Worm (Caenorhabditis elegans) whole organism, young adult: ENCODE results near the gene Y38E10A.24.

Experiments used
- F10E7.11 ChIP-seq: sonication (generic microtip); optimal IDR thresholded peaks from 2 replicates; lab custom pipeline; 2017; ENCODE audit warnings: mild to moderate bottlenecking, missing genetic modification characterization, moderate library complexity, missing compliant biosample characterization
- F22D6.2 ChIP-seq: sonication (generic microtip); optimal IDR thresholded peaks from 2 replicates; lab custom pipeline; 2016; ENCODE audit warnings: mild to moderate bottlenecking, missing genetic modification characterization, missing compliant biosample characterization
- F55B11.4 ChIP-seq: sonication (generic microtip); optimal IDR thresholded peaks from 2 replicates; lab custom pipeline; 2016; ENCODE audit warnings: missing compliant biosample characterization, missing genetic modification characterization, borderline replicate concordance; ENCODE audit not compliant: insufficient read depth
- F57C9.4 ChIP-seq: sonication (generic microtip); optimal IDR thresholded peaks from 2 replicates; lab custom pipeline; 2017; ENCODE audit warnings: mild to moderate bottlenecking, missing genetic modification characterization, missing compliant biosample characterization
- Y56A3A.18 ChIP-seq: fragments of 200-800 bp; sonication (Bioruptor generic); IDR thresholded peaks from 2 replicates; pipeline ENCODE4 v1.3.6; 2022; ENCODE audit warnings: missing genetic modification reagents, missing genetic modification characterization, missing compliant biosample characterization
- Y79H2A.3 ChIP-seq: fragments of 200-800 bp; sonication (Bioruptor generic); conservative IDR thresholded peaks from 2 replicates; pipeline ENCODE4 v1.3.6; 2022; ENCODE audit warnings: missing genetic modification reagents, missing genetic modification characterization, missing compliant biosample characterization
- Y95B8A.8 ChIP-seq: fragments of 200-800 bp; sonication (Bioruptor generic); IDR thresholded peaks from 2 replicates; pipeline ENCODE4 v1.3.6; 2022; ENCODE audit warnings: missing genetic modification reagents, missing genetic modification characterization, missing compliant biosample characterization
- atf-7 ChIP-seq: sonication (generic microtip); optimal IDR thresholded peaks from 2 replicates; lab custom pipeline; 2017; ENCODE audit warnings: mild to moderate bottlenecking, missing genetic modification characterization, missing compliant biosample characterization
- athp-1 ChIP-seq: sonication (generic microtip); optimal IDR thresholded peaks from 2 replicates; lab custom pipeline; 2017; ENCODE audit warnings: mild to moderate bottlenecking, missing genetic modification characterization, missing compliant biosample characterization
- attf-3 ChIP-seq: fragments of 200-800 bp; sonication (Bioruptor generic); conservative IDR thresholded peaks from 2 replicates; pipeline ENCODE4 v1.3.6; 2022; ENCODE audit warnings: missing genetic modification reagents, missing genetic modification characterization, missing compliant biosample characterization
- cebp-1 ChIP-seq, 2 experiments: fragments of 200-800 bp in 1 of 2; sonication (Bioruptor generic) in 1 of 2; sonication (generic microtip) in 1 of 2; IDR thresholded peaks in 1 of 2; optimal IDR thresholded peaks in 1 of 2; 2 replicates each; pipeline versions ENCODE4 v1.3.6 to Lab custom; 2017 to 2022; ENCODE audit warnings: missing compliant biosample characterization in 2 of 2, missing genetic modification characterization in 2 of 2, mild to moderate bottlenecking in 1 of 2, missing genetic modification reagents in 1 of 2, moderate library complexity in 1 of 2
- ceh-27 ChIP-seq: fragments of 200-800 bp; sonication (Bioruptor generic); optimal IDR thresholded peaks from 2 replicates; lab custom pipeline; 2018; ENCODE audit warnings: mild to moderate bottlenecking, missing genetic modification characterization, moderate library complexity, missing compliant biosample characterization
- ceh-40 ChIP-seq: fragments of 200-800 bp; sonication (Bioruptor generic); IDR thresholded peaks from 2 replicates; pipeline ENCODE4 v1.3.6; 2022; ENCODE audit warnings: missing genetic modification characterization, missing compliant biosample characterization
- ceh-91 ChIP-seq: fragments of 200-800 bp; sonication (Bioruptor generic); IDR thresholded peaks from 2 replicates; pipeline ENCODE4 v1.3.6; 2022; ENCODE audit warnings: missing genetic modification reagents, missing genetic modification characterization, missing compliant biosample characterization
- efl-1 ChIP-seq: fragments of 150-350 bp; optimal IDR thresholded peaks from 2 replicates; lab custom pipeline; 2014; ENCODE audit warnings: missing biosample characterization, missing genetic modification reagents, missing genetic modification characterization
- egrh-3 ChIP-seq: fragments of 200-800 bp; sonication (Bioruptor generic); IDR thresholded peaks from 2 replicates; pipeline ENCODE4 v1.3.6; 2022; ENCODE audit warnings: missing genetic modification reagents, missing genetic modification characterization, missing compliant biosample characterization
- ekl-4 ChIP-seq: fragments of 200-800 bp; sonication (Bioruptor generic); IDR thresholded peaks from 2 replicates; pipeline ENCODE4 v1.3.6; 2022; ENCODE audit warnings: missing genetic modification reagents, missing genetic modification characterization, missing compliant biosample characterization
- fkh-3 ChIP-seq: sonication (generic microtip); optimal IDR thresholded peaks from 2 replicates; lab custom pipeline; 2016; ENCODE audit warnings: mild to moderate bottlenecking, missing genetic modification characterization, missing compliant biosample characterization
- him-1 ChIP-seq: sonication (generic microtip); optimal IDR thresholded peaks from 2 replicates; lab custom pipeline; 2016; ENCODE audit warnings: missing genotype, missing genetic modification reagents, missing genetic modification characterization, missing compliant biosample characterization
- hmg-1.2 ChIP-seq: fragments of 200-800 bp; sonication (Bioruptor generic); IDR thresholded peaks from 2 replicates; pipeline ENCODE4 v1.3.6; 2022; ENCODE audit warnings: missing genetic modification reagents, missing genetic modification characterization, missing compliant biosample characterization
- hsf-1 ChIP-seq: fragments of 200-800 bp; sonication (Bioruptor generic); IDR thresholded peaks from 2 replicates; pipeline ENCODE4 v1.3.6; 2022; ENCODE audit warnings: missing genetic modification reagents, missing genetic modification characterization, missing compliant biosample characterization
- let-526 ChIP-seq: fragments of 200-800 bp; sonication (Bioruptor generic); IDR thresholded peaks from 2 replicates; pipeline ENCODE4 v1.3.6; 2022; ENCODE audit warnings: missing genetic modification reagents, missing genetic modification characterization, missing compliant biosample characterization
- let-607 ChIP-seq, 2 experiments: fragments of 200-800 bp in 1 of 2; sonication (Bioruptor generic) in 1 of 2; sonication (generic microtip) in 1 of 2; optimal IDR thresholded peaks; 2 replicates each; lab custom pipeline; 2016 to 2018; ENCODE audit warnings: mild to moderate bottlenecking in 2 of 2, missing compliant biosample characterization in 2 of 2, missing genetic modification characterization in 2 of 2, moderate library complexity in 2 of 2, missing genotype in 1 of 2
- lin-26 ChIP-seq: fragments of 200-800 bp; sonication (Bioruptor generic); IDR thresholded peaks from 2 replicates; pipeline ENCODE4 v1.3.6; 2022; ENCODE audit warnings: missing genetic modification reagents, missing genetic modification characterization, missing compliant biosample characterization
- madf-10 ChIP-seq: sonication (generic microtip); optimal IDR thresholded peaks from 2 replicates; lab custom pipeline; 2016; ENCODE audit warnings: mild to moderate bottlenecking, missing genetic modification characterization, missing compliant biosample characterization
- madf-6 ChIP-seq: fragments of 200-800 bp; sonication (Bioruptor generic); IDR thresholded peaks from 2 replicates; pipeline ENCODE4 v1.3.6; 2022; ENCODE audit warnings: missing genetic modification reagents, missing genetic modification characterization, missing compliant biosample characterization
- madf-8 ChIP-seq: fragments of 200-800 bp; sonication (Bioruptor generic); conservative IDR thresholded peaks from 2 replicates; pipeline ENCODE4 v1.3.6; 2022; ENCODE audit warnings: missing genetic modification reagents, missing genetic modification characterization, missing compliant biosample characterization
- mcd-1 ChIP-seq: fragments of 200-800 bp; sonication (Bioruptor generic); IDR thresholded peaks from 2 replicates; pipeline ENCODE4 v1.3.6; 2022; ENCODE audit warnings: missing genetic modification reagents, missing genetic modification characterization, missing compliant biosample characterization
- mel-28 ChIP-seq: sonication (generic microtip); optimal IDR thresholded peaks from 2 replicates; lab custom pipeline; 2016; ENCODE audit warnings: borderline replicate concordance, mild to moderate bottlenecking, missing genetic modification characterization, missing compliant biosample characterization
- nhr-80 ChIP-seq: sonication (generic microtip); optimal IDR thresholded peaks from 2 replicates; lab custom pipeline; 2016; ENCODE audit warnings: missing genetic modification characterization, missing compliant biosample characterization
- pbrm-1 ChIP-seq: fragments of 200-800 bp; sonication (Bioruptor generic); IDR thresholded peaks from 2 replicates; pipeline ENCODE4 v1.3.6; 2022; ENCODE audit warnings: missing genetic modification reagents, missing genetic modification characterization, missing compliant biosample characterization
- rcor-1 ChIP-seq: fragments of 200-800 bp; sonication (Bioruptor generic); IDR thresholded peaks from 2 replicates; pipeline ENCODE4 v1.3.6; 2022; ENCODE audit warnings: missing genetic modification reagents, missing genetic modification characterization, missing compliant biosample characterization
- snpc-3.4 ChIP-seq: sonication (generic microtip); optimal IDR thresholded peaks from 2 replicates; lab custom pipeline; 2017; ENCODE audit warnings: missing genetic modification characterization, mild to moderate bottlenecking, missing compliant biosample characterization, antibody characterized with exemption, moderate library complexity, missing genotype, missing genetic modification reagents
- snpc-4 ChIP-seq, 5 experiments: fragments of 150-350 bp in 1 of 5; sonication (generic microtip) in 4 of 5; optimal IDR thresholded peaks; 2 replicates each; lab custom pipeline; 2014 to 2018; ENCODE audit warnings: missing genetic modification characterization in 5 of 5, missing biosample characterization in 3 of 5, antibody characterized with exemption in 2 of 5, mild to moderate bottlenecking in 2 of 5, missing compliant biosample characterization in 2 of 5, missing genotype in 2 of 5, moderate library complexity in 2 of 5, missing genetic modification reagents in 1 of 5
- tbp1 ChIP-seq: fragments of 200-800 bp; sonication (Bioruptor generic); optimal IDR thresholded peaks from 2 replicates; lab custom pipeline; 2018; ENCODE audit warnings: mild to moderate bottlenecking, missing genetic modification characterization, missing compliant biosample characterization
- tbx-9 ChIP-seq: sonication (generic microtip); optimal IDR thresholded peaks from 2 replicates; lab custom pipeline; 2016; ENCODE audit warnings: borderline replicate concordance, missing genetic modification characterization, inconsistent platforms, missing compliant biosample characterization
- zfh-2 ChIP-seq: fragments of 200-800 bp; sonication (Bioruptor generic); conservative IDR thresholded peaks from 2 replicates; pipeline ENCODE4 v1.3.6; 2022; ENCODE audit warnings: missing genetic modification reagents, missing genetic modification characterization, missing compliant biosample characterization

Gene Y38E10A.24

ce11 chrII:12670877-12671864, 7.7 kb upstream of the Y38E10A.24 start:
- TF ChIP-seq zfh-2 (GFP tag; lab: Robert Waterston, UW) (peak; percentile 94), tbx-9 (tag; lab: Kevin White, UChicago) (no peak), snpc-4 (GFP tag; optimal IDR thresholded peaks at IDR 0.05; lab: Kevin White, UChicago) (no peak), snpc-4 (tag; optimal IDR thresholded peaks at IDR 0.05; lab: Kevin White, UChicago) (peak in 1 of 4 experiments; percentile 4), attf-3 (GFP tag; lab: Robert Waterston, UW) (0 out of 2 replicates have a peak, but pooled peaks have one; percentile 8), egrh-3 (GFP tag; lab: Robert Waterston, UW) (peak; percentile 61; the same call in 1 of the 2 replicates), hmg-1.2 (GFP tag; lab: Robert Waterston, UW) (peak; percentile 39), mcd-1 (GFP tag; lab: Robert Waterston, UW) (peak; percentile 3; the same call in 1 of the 2 replicates), let-607 (tag; optimal IDR thresholded peaks at IDR 0.05; lab: Kevin White, UChicago) (peak; percentile 15 to 19), mel-28 (tag; lab: Kevin White, UChicago) (peak; percentile 16), F55B11.4 (tag; lab: Kevin White, UChicago) (no peak), him-1 (peak; percentile 11), snpc-3.4 (tag; lab: Kevin White, UChicago) (no peak), pbrm-1 (GFP tag; lab: Robert Waterston, UW) (peak; percentile 43; the same call in 1 of the 2 replicates), let-526 (GFP tag; lab: Robert Waterston, UW) (no peak), F57C9.4 (tag; lab: Kevin White, UChicago) (no peak)

ce11 chrII:12671892-12672291, 6.9 kb upstream of the Y38E10A.24 start:
- TF ChIP-seq ceh-91 (GFP tag; lab: Robert Waterston, UW) (0 out of 2 replicates have a peak, but pooled peaks have one; percentile 15), hsf-1 (peak; percentile 60), efl-1 (GFP tag; lab: Kevin White, UChicago) (peak; percentile 32), atf-7 (no peak), ekl-4 (GFP tag; lab: Robert Waterston, UW) (0 out of 2 replicates have a peak, but pooled peaks have one; percentile 7), madf-8 (GFP tag; lab: Robert Waterston, UW) (peak; percentile 24; the same call in 1 of the 2 replicates), madf-6 (GFP tag; lab: Robert Waterston, UW) (peak; percentile 68), Y56A3A.18 (0 out of 2 replicates have a peak, but pooled peaks have one; percentile 7), pbrm-1 (GFP tag; lab: Robert Waterston, UW) (0 out of 2 replicates have a peak, but pooled peaks have one; percentile 38), hmg-1.2 (GFP tag; lab: Robert Waterston, UW) (no peak), mcd-1 (GFP tag; lab: Robert Waterston, UW) (peak; percentile 25; the same call in 1 of the 2 replicates), F22D6.2 (tag; lab: Kevin White, UChicago) (no peak)

ce11 chrII:12672512-12672911, 6.3 kb upstream of the Y38E10A.24 start:
- no peak for TF ChIP-seq madf-10 (tag; lab: Kevin White, UChicago)
- peak; percentile 25; the same call in 1 of the 2 replicates for TF ChIP-seq lin-26
- no peak for TF ChIP-seq mel-28 (tag; lab: Kevin White, UChicago)
- TF ChIP-seq rcor-1 (GFP tag; lab: Robert Waterston, UW), result no peak
- peak; percentile 15 for TF ChIP-seq tbp1
- no peak for TF ChIP-seq cebp-1 (GFP tag; IDR thresholded peaks at IDR 0.05; lab: Robert Waterston, UW)
- no peak for TF ChIP-seq cebp-1 (tag; optimal IDR thresholded peaks at IDR 0.05; lab: Kevin White, UChicago)
- TF ChIP-seq ceh-40 (GFP tag; lab: Robert Waterston, UW), result no peak
- TF ChIP-seq F10E7.11 (tag; lab: Kevin White, UChicago), result no peak
- TF ChIP-seq fkh-3 (tag; lab: Kevin White, UChicago), result no peak
- TF ChIP-seq athp-1, result peak; percentile 29
- TF ChIP-seq Y95B8A.8 (GFP tag; lab: Robert Waterston, UW), result 0 out of 2 replicates have a peak, but pooled peaks have one; percentile 2
- TF ChIP-seq nhr-80 (tag; lab: Kevin White, UChicago), result no peak
- TF ChIP-seq ceh-27 (GFP tag; lab: Kevin White, UChicago), result no peak
- 0 out of 2 replicates have a peak, but pooled peaks have one; percentile 11 for TF ChIP-seq attf-3 (GFP tag; lab: Robert Waterston, UW)
- TF ChIP-seq Y79H2A.3, result 0 out of 2 replicates have a peak, but pooled peaks have one; percentile 33
